Fruit fly (Drosophila melanogaster) whole organism, adult: ENCODE data around the gene zfh2.

Experiments used
- CG11617 ChIP-seq: fragments of 200-800 bp; sonication (Bioruptor generic); optimal IDR thresholded peaks from 2 replicates; lab custom pipeline; 2017; ENCODE audit warnings: mild to moderate bottlenecking, missing biosample characterization, missing genetic modification reagents, missing genetic modification characterization
- CG12768 ChIP-seq: fragments of 200-800 bp; sonication (Bioruptor generic); optimal IDR thresholded peaks from 2 replicates; lab custom pipeline; 2017; ENCODE audit warnings: missing biosample characterization, missing genetic modification characterization, mild to moderate bottlenecking, moderate library complexity, missing genetic modification reagents
- CG14711 ChIP-seq: fragments of 200-800 bp; sonication (Bioruptor generic); optimal IDR thresholded peaks from 2 replicates; lab custom pipeline; 2018; ENCODE audit warnings: missing biosample characterization, mild to moderate bottlenecking, missing genetic modification characterization, moderate library complexity
- CG1620 ChIP-seq: fragments of 200-800 bp; sonication (Bioruptor generic); optimal IDR thresholded peaks from 2 replicates; lab custom pipeline; 2016; ENCODE audit warnings: missing biosample characterization, missing genetic modification characterization
- CG5204 ChIP-seq: fragments of 200-800 bp; sonication (Bioruptor generic); optimal IDR thresholded peaks from 2 replicates; lab custom pipeline; 2016; ENCODE audit warnings: missing biosample characterization, missing genetic modification characterization
- CG7101 ChIP-seq: fragments of 200-800 bp; sonication (Bioruptor generic); optimal IDR thresholded peaks from 2 replicates; lab custom pipeline; 2018; ENCODE audit warnings: missing biosample characterization, mild to moderate bottlenecking, missing genetic modification characterization, moderate library complexity
- Hr96 ChIP-seq: fragments of 200-800 bp; sonication (Bioruptor generic); optimal IDR thresholded peaks from 2 replicates; lab custom pipeline; 2016; ENCODE audit warnings: missing biosample characterization, missing genetic modification characterization
- Mnt ChIP-seq: fragments of 200-800 bp; sonication (Bioruptor generic); optimal IDR thresholded peaks from 2 replicates; lab custom pipeline; 2016; ENCODE audit warnings: missing biosample characterization, mild to moderate bottlenecking, missing genetic modification characterization
- bab1 ChIP-seq: fragments of 200-800 bp; sonication (Bioruptor generic); optimal IDR thresholded peaks from 3 replicates; lab custom pipeline; 2019; ENCODE audit warnings: missing biosample characterization, mild to moderate bottlenecking, missing genetic modification characterization, moderate library complexity
- cic ChIP-seq: fragments of 200-800 bp; sonication (Bioruptor generic); optimal IDR thresholded peaks from 2 replicates; lab custom pipeline; 2017; ENCODE audit warnings: missing biosample characterization, mild to moderate bottlenecking, missing genetic modification characterization, moderate library complexity
- cnc ChIP-seq, 2 experiments: fragments of >200 bp; optimal IDR thresholded peaks; 2 replicates each; lab custom pipeline; 2017
- ovo ChIP-seq: fragments of 200-800 bp; sonication (Bioruptor generic); optimal IDR thresholded peaks from 2 replicates; lab custom pipeline; 2016; ENCODE audit warnings: missing biosample characterization, missing genetic modification characterization
- pad ChIP-seq: fragments of 200-800 bp; sonication (Bioruptor generic); optimal IDR thresholded peaks from 3 replicates; lab custom pipeline; 2017; ENCODE audit warnings: missing biosample characterization, missing genetic modification characterization, mild to moderate bottlenecking, moderate library complexity, missing genetic modification reagents
- toe ChIP-seq: fragments of 200-800 bp; sonication (Bioruptor generic); optimal IDR thresholded peaks from 2 replicates; lab custom pipeline; 2016; ENCODE audit warnings: missing biosample characterization, missing genetic modification characterization

- TF ChIP-seq CG5204 (GFP tag; lab: Kevin White, UChicago), result no peak
- no peak for TF ChIP-seq CG1620 (GFP tag; lab: Kevin White, UChicago)
- TF ChIP-seq CG12768 (GFP tag; lab: Kevin White, UChicago), result no peak
- TF ChIP-seq cic (GFP tag; lab: Kevin White, UChicago), result no peak
- TF ChIP-seq pad, result no peak
- no peak for TF ChIP-seq toe (GFP tag; lab: Kevin White, UChicago)
- TF ChIP-seq CG14711 (tag; lab: Kevin White, UChicago), result no peak
- TF ChIP-seq CG7101 (tag; lab: Kevin White, UChicago), result no peak
- TF ChIP-seq Hr96, result no peak
- no peak for TF ChIP-seq CG11617 (GFP tag; lab: Kevin White, UChicago)
- TF ChIP-seq ovo (GFP tag; lab: Kevin White, UChicago), result no peak
- no peak for TF ChIP-seq cnc (optimal IDR thresholded peaks at IDR 0.05; lab: Kevin White, UChicago)
- no peak for TF ChIP-seq Mnt
- TF ChIP-seq bab1, result no peak
These were observed 12.1 kb upstream of the zfh2 start for dm6 chr4:489561-489881.
